Fruit fly (Drosophila melanogaster) whole organism, embryonic: ENCODE results near the gene CG13989.
A peak's percentile ranks its signal among the peaks of the same experiment; 100 is the strongest.

Source experiments
- CG11085 ChIP-seq: fragments of 200-800 bp; sonication (Bioruptor generic); IDR thresholded peaks from 2 replicates; pipeline ENCODE4 v1.3.6; 2022; ENCODE audit warnings: missing biosample characterization, missing genetic modification characterization
- CG12071 ChIP-seq: fragments of 200-800 bp; sonication (Bioruptor generic); optimal IDR thresholded peaks from 3 replicates; lab custom pipeline; 2018; ENCODE audit warnings: missing biosample characterization, mild to moderate bottlenecking, missing genetic modification characterization
- CG12219 ChIP-seq: fragments of 200-800 bp; sonication (Bioruptor generic); optimal IDR thresholded peaks from 3 replicates; lab custom pipeline; 2018; ENCODE audit warnings: missing biosample characterization, mild to moderate bottlenecking, missing genetic modification characterization
- CG12769 ChIP-seq: fragments of 200-800 bp; sonication (Bioruptor generic); optimal IDR thresholded peaks from 2 replicates; lab custom pipeline; 2019; ENCODE audit warnings: missing biosample characterization, mild to moderate bottlenecking, missing genetic modification characterization, moderate library complexity
- CG12942 ChIP-seq: fragments of 200-800 bp; sonication (Bioruptor generic); optimal IDR thresholded peaks from 3 replicates; lab custom pipeline; 2016; ENCODE audit warnings: missing biosample characterization, missing genetic modification characterization
- CG15601 ChIP-seq: fragments of 200-800 bp; sonication (Bioruptor generic); optimal IDR thresholded peaks from 3 replicates; lab custom pipeline; 2019; ENCODE audit warnings: missing biosample characterization, mild to moderate bottlenecking, missing genetic modification characterization, moderate library complexity
- CG17385 ChIP-seq: fragments of 200-800 bp; sonication (Bioruptor generic); optimal IDR thresholded peaks from 3 replicates; lab custom pipeline; 2018; ENCODE audit warnings: missing biosample characterization, mild to moderate bottlenecking, missing genetic modification characterization
- CG17568 ChIP-seq: fragments of 200-800 bp; sonication (Bioruptor generic); optimal IDR thresholded peaks from 2 replicates; lab custom pipeline; 2018; ENCODE audit warnings: missing biosample characterization, mild to moderate bottlenecking, missing genetic modification characterization, moderate library complexity
- CG17802 ChIP-seq: fragments of 200-800 bp; sonication (Bioruptor generic); optimal IDR thresholded peaks from 2 replicates; lab custom pipeline; 2018; ENCODE audit warnings: missing biosample characterization, mild to moderate bottlenecking, missing genetic modification characterization, moderate library complexity
- CG2116 ChIP-seq: fragments of 200-800 bp; sonication (Bioruptor generic); optimal IDR thresholded peaks from 3 replicates; lab custom pipeline; 2018; ENCODE audit warnings: missing biosample characterization, mild to moderate bottlenecking, missing genetic modification characterization
- CG2712 ChIP-seq: fragments of 200-800 bp; optimal IDR thresholded peaks from 3 replicates; lab custom pipeline; 2019; ENCODE audit warnings: missing biosample characterization, mild to moderate bottlenecking, missing genetic modification characterization, moderate library complexity
- CG4424 ChIP-seq: fragments of 200-800 bp; sonication (Bioruptor generic); optimal IDR thresholded peaks from 3 replicates; lab custom pipeline; 2016; ENCODE audit warnings: missing biosample characterization, missing genetic modification characterization
- CG6689 ChIP-seq: fragments of 200-800 bp; sonication (Bioruptor generic); IDR thresholded peaks from 2 replicates; pipeline ENCODE4 v1.3.6; 2022; ENCODE audit warnings: missing biosample characterization, missing genetic modification characterization
- CG7928 ChIP-seq: fragments of 200-800 bp; sonication (Bioruptor generic); optimal IDR thresholded peaks from 2 replicates; lab custom pipeline; 2017; ENCODE audit warnings: missing biosample characterization, mild to moderate bottlenecking, missing genetic modification characterization
- CG8281 ChIP-seq: fragments of 200-800 bp; sonication (Bioruptor generic); optimal IDR thresholded peaks from 2 replicates; lab custom pipeline; 2018; ENCODE audit warnings: missing biosample characterization, mild to moderate bottlenecking, missing genetic modification characterization, moderate library complexity
- CG9437 ChIP-seq: fragments of 200-800 bp; sonication (Bioruptor generic); optimal IDR thresholded peaks from 2 replicates; lab custom pipeline; 2018; ENCODE audit warnings: missing biosample characterization, mild to moderate bottlenecking, missing genetic modification characterization
- CG9797 ChIP-seq: fragments of 200-800 bp; sonication (Bioruptor generic); optimal IDR thresholded peaks from 3 replicates; lab custom pipeline; 2018; ENCODE audit warnings: missing biosample characterization, mild to moderate bottlenecking, missing genetic modification characterization
- Dbx ChIP-seq: fragments of 200-800 bp; sonication (Bioruptor generic); IDR thresholded peaks from 3 replicates; pipeline ENCODE4 v1.3.6; 2022; ENCODE audit warnings: missing biosample characterization, missing genetic modification characterization
- Ets65A ChIP-seq: fragments of 200-800 bp; sonication (Bioruptor generic); peaks from one replicate; lab custom pipeline; 2016; ENCODE audit warnings: missing biosample characterization, missing genetic modification characterization
- Hey ChIP-seq: fragments of 200-800 bp; sonication (Bioruptor generic); optimal IDR thresholded peaks from 3 replicates; lab custom pipeline; 2018; ENCODE audit warnings: missing biosample characterization, mild to moderate bottlenecking, missing genetic modification characterization
- Kr ChIP-seq: fragments of 200-800 bp; sonication (Bioruptor generic); optimal IDR thresholded peaks from 2 replicates; lab custom pipeline; 2017; ENCODE audit warnings: missing biosample characterization, mild to moderate bottlenecking, missing genetic modification characterization
- Lim3 ChIP-seq: fragments of 200-800 bp; sonication (Bioruptor generic); IDR thresholded peaks from 2 replicates; pipeline ENCODE4 v1.3.6; 2022; ENCODE audit warnings: missing biosample characterization, missing genetic modification characterization
- Med ChIP-seq: fragments of 200-800 bp; sonication (Bioruptor generic); peaks from one replicate; lab custom pipeline; 2016; ENCODE audit warnings: missing biosample characterization, missing genetic modification characterization, mild to moderate bottlenecking, inconsistent platforms, moderate library complexity
- Oaz ChIP-seq: fragments of 200-800 bp; sonication (Bioruptor generic); IDR thresholded peaks from 2 replicates; pipeline ENCODE4 v1.3.6; 2022; ENCODE audit warnings: missing biosample characterization, missing genetic modification characterization
- Ptx1 ChIP-seq: fragments of 200-800 bp; sonication (Bioruptor generic); IDR thresholded peaks from 2 replicates; pipeline ENCODE4 v1.3.6; 2022; ENCODE audit warnings: missing biosample characterization, missing genetic modification characterization
- Six4 ChIP-seq: fragments of 200-800 bp; sonication (Bioruptor generic); optimal IDR thresholded peaks from 2 replicates; lab custom pipeline; 2016; ENCODE audit warnings: missing biosample characterization, missing genetic modification characterization
- Sox100B ChIP-seq: fragments of 200-800 bp; sonication (Bioruptor generic); optimal IDR thresholded peaks from 3 replicates; lab custom pipeline; 2018; ENCODE audit warnings: missing biosample characterization, mild to moderate bottlenecking, missing genetic modification characterization
- Sox102F ChIP-seq: fragments of 200-800 bp; sonication (Bioruptor generic); optimal IDR thresholded peaks from 2 replicates; lab custom pipeline; 2018; ENCODE audit warnings: missing biosample characterization, mild to moderate bottlenecking, missing genetic modification characterization, moderate library complexity
- amos ChIP-seq: fragments of 200-800 bp; sonication (Bioruptor generic); IDR thresholded peaks from 2 replicates; pipeline ENCODE4 v1.3.6; 2022; ENCODE audit warnings: missing biosample characterization, missing genetic modification characterization; ENCODE audit not compliant: partially characterized antibody
- bowl ChIP-seq: fragments of 200-800 bp; sonication (Bioruptor generic); IDR thresholded peaks from 2 replicates; pipeline ENCODE4 v1.3.6; 2022; ENCODE audit warnings: missing biosample characterization, missing genetic modification characterization
- cg ChIP-seq: fragments of 200-800 bp; sonication (Bioruptor generic); optimal IDR thresholded peaks from 3 replicates; lab custom pipeline; 2019; ENCODE audit warnings: missing biosample characterization, mild to moderate bottlenecking, missing genetic modification characterization, moderate library complexity
- crol ChIP-seq: fragments of 200-800 bp; sonication (Bioruptor generic); IDR thresholded peaks from 2 replicates; pipeline ENCODE4 v1.3.6; 2022; ENCODE audit warnings: missing biosample characterization, missing genetic modification characterization
- disco-r ChIP-seq: fragments of 200-800 bp; sonication (Bioruptor generic); optimal IDR thresholded peaks from 2 replicates; lab custom pipeline; 2016; ENCODE audit warnings: missing biosample characterization, missing genetic modification characterization
- dmrt99B ChIP-seq: fragments of 200-800 bp; sonication (Bioruptor generic); optimal IDR thresholded peaks from 2 replicates; lab custom pipeline; 2018; ENCODE audit warnings: missing biosample characterization, mild to moderate bottlenecking, missing genetic modification characterization, moderate library complexity
- en ChIP-seq: fragments of 200-800 bp; sonication (Bioruptor generic); optimal IDR thresholded peaks from 2 replicates; lab custom pipeline; 2016; ENCODE audit warnings: missing biosample characterization, missing genetic modification characterization
- gce ChIP-seq: fragments of 200-800 bp; sonication (Bioruptor generic); IDR thresholded peaks from 3 replicates; pipeline ENCODE4 v1.3.6; 2022; ENCODE audit warnings: missing biosample characterization, missing genetic modification characterization
- jumu ChIP-seq: fragments of 200-800 bp; sonication (Bioruptor generic); optimal IDR thresholded peaks from 3 replicates; lab custom pipeline; 2016; ENCODE audit warnings: missing biosample characterization, missing genetic modification characterization
- lmd ChIP-seq: fragments of 200-800 bp; sonication (Bioruptor generic); IDR thresholded peaks from 2 replicates; pipeline ENCODE4 v1.3.6; 2022; ENCODE audit warnings: missing biosample characterization, missing genetic modification characterization
- lov ChIP-seq, 2 experiments: fragments of 200-800 bp in 1 of 2; fragments of >200 bp in 1 of 2; sonication (Bioruptor generic) in 1 of 2; IDR thresholded peaks in 1 of 2; optimal IDR thresholded peaks in 1 of 2; 2 replicates in 1 of 2; 3 replicates in 1 of 2; pipeline versions ENCODE4 v1.3.6 to Lab custom; 2017 to 2022; ENCODE audit warnings: missing biosample characterization in 1 of 2, missing genetic modification characterization in 1 of 2
- nerfin-1 ChIP-seq: fragments of 200-800 bp; sonication (Bioruptor generic); optimal IDR thresholded peaks from 3 replicates; lab custom pipeline; 2019; ENCODE audit warnings: missing biosample characterization, mild to moderate bottlenecking, missing genetic modification characterization, moderate library complexity
- nmo ChIP-seq: fragments of 200-800 bp; sonication (Bioruptor generic); optimal IDR thresholded peaks from 2 replicates; lab custom pipeline; 2018; ENCODE audit warnings: missing biosample characterization, mild to moderate bottlenecking, missing genetic modification characterization, moderate library complexity
- pan ChIP-seq, 4 experiments: fragments of >200 bp in 3 of 4; fragments of 200-800 bp in 1 of 4; sonication (Bioruptor generic) in 1 of 4; optimal IDR thresholded peaks in 3 of 4; IDR thresholded peaks in 1 of 4; 2 replicates each; pipeline versions ENCODE4 v1.3.6 to Lab custom; 2017 to 2022; ENCODE audit warnings: missing biosample characterization in 2 of 4, missing genetic modification characterization in 2 of 4, mixed read lengths in 1 of 4
- peb ChIP-seq: fragments of 200-800 bp; sonication (Bioruptor generic); IDR thresholded peaks from 2 replicates; pipeline ENCODE4 v1.3.6; 2022; ENCODE audit warnings: missing biosample characterization, missing genetic modification characterization
- rib ChIP-seq: fragments of 200-800 bp; sonication (Bioruptor generic); IDR thresholded peaks from 2 replicates; pipeline ENCODE4 v1.3.6; 2022; ENCODE audit warnings: missing biosample characterization, missing genetic modification characterization
- row ChIP-seq: fragments of 200-800 bp; sonication (Bioruptor generic); IDR thresholded peaks from 3 replicates; pipeline ENCODE4 v1.3.6; 2022; ENCODE audit warnings: missing biosample characterization, missing genetic modification characterization
- sens ChIP-seq: fragments of 200-800 bp; sonication (Bioruptor generic); peaks from one replicate; lab custom pipeline; 2016; ENCODE audit warnings: missing biosample characterization, missing genetic modification characterization
- slou ChIP-seq: fragments of 200-800 bp; sonication (Bioruptor generic); optimal IDR thresholded peaks from 3 replicates; lab custom pipeline; 2016; ENCODE audit warnings: missing biosample characterization, missing genetic modification characterization
- stc ChIP-seq: fragments of 200-800 bp; sonication (Bioruptor generic); IDR thresholded peaks from 2 replicates; pipeline ENCODE4 v1.3.6; 2022; ENCODE audit warnings: missing biosample characterization, missing genetic modification characterization
- unpg ChIP-seq: fragments of 200-800 bp; sonication (Bioruptor generic); optimal IDR thresholded peaks from 3 replicates; lab custom pipeline; 2018; ENCODE audit warnings: missing biosample characterization, mild to moderate bottlenecking, missing genetic modification characterization, moderate library complexity

Gene CG13989

dm6 chr2L:6194054-6194453, 33.9 kb downstream of the CG13989 start (continued):
- peak; percentile 38 for TF ChIP-seq cg
- TF ChIP-seq, all 482 proteins: peak for 8

dm6 chr2L:6197773-6198172, 37.6 kb downstream of the CG13989 start:
- TF ChIP-seq Dbx (GFP tag; lab: Robert Waterston, UW) (0 out of 3 replicates have a peak, but pooled peaks have one; percentile 13), CG11085 (no peak), Ptx1 (GFP tag; lab: Robert Waterston, UW) (peak; percentile 33; the same call in 1 of the 2 replicates), Sox100B (GFP tag; lab: Kevin White, UChicago) (no peak), Med (GFP tag; lab: Kevin White, UChicago) (peak; percentile 82), row (peak; percentile 23; the same call in 1 of the 3 replicates), lov (optimal IDR thresholded peaks at IDR 0.05; lab: Kevin White, UChicago) (no peak), lov (GFP tag; IDR thresholded peaks at IDR 0.05; lab: Robert Waterston, UW) (no peak), CG2712 (tag; lab: Kevin White, UChicago) (peak; percentile 8), CG12769 (tag; lab: Kevin White, UChicago) (no peak), CG12219 (GFP tag; lab: Kevin White, UChicago) (no peak), CG6689 (GFP tag; lab: Robert Waterston, UW) (no peak), bowl (GFP tag; lab: Robert Waterston, UW) (no peak), Six4 (GFP tag; lab: Kevin White, UChicago) (no peak), Sox102F (peak; percentile 11), CG17568 (no peak), CG17802 (tag; lab: Kevin White, UChicago) (no peak), sens (GFP tag; lab: Kevin White, UChicago) (peak; percentile 2), peb (no peak), en (GFP tag; lab: Kevin White, UChicago) (no peak), CG15601 (tag; lab: Kevin White, UChicago) (no peak), CG8281 (tag; lab: Kevin White, UChicago) (no peak), CG7928 (GFP tag; lab: Kevin White, UChicago) (no peak), Lim3 (GFP tag; lab: Robert Waterston, UW) (no peak), crol (GFP tag; lab: Robert Waterston, UW) (no peak), nmo (no peak), CG12942 (GFP tag; lab: Kevin White, UChicago) (no peak), amos (no peak), Oaz (GFP tag; lab: Robert Waterston, UW) (no peak), dmrt99B (tag; lab: Kevin White, UChicago) (peak; percentile 18), Ets65A (peak; percentile 73), Kr (GFP tag; lab: Kevin White, UChicago) (no peak), disco-r (GFP tag; lab: Kevin White, UChicago) (no peak), CG9797 (GFP tag; lab: Kevin White, UChicago) (no peak), CG9437 (GFP tag; lab: Kevin White, UChicago) (no peak), CG4424 (GFP tag; lab: Kevin White, UChicago) (peak; percentile 11), stc (GFP tag; lab: Robert Waterston, UW) (no peak), rib (GFP tag; lab: Robert Waterston, UW) (no peak), CG17385 (GFP tag; lab: Kevin White, UChicago) (no peak), nerfin-1 (tag; lab: Kevin White, UChicago) (no peak), unpg (GFP tag; lab: Kevin White, UChicago) (peak; percentile 7), gce (GFP tag; lab: Robert Waterston, UW) (no peak), slou (GFP tag; lab: Kevin White, UChicago) (no peak), Hey (no peak), CG12071 (GFP tag; lab: Kevin White, UChicago) (no peak), lmd (0 out of 2 replicates have a peak, but pooled peaks have one; percentile 16), CG2116 (GFP tag; lab: Kevin White, UChicago) (no peak), pan (optimal IDR thresholded peaks at IDR 0.05; lab: Kevin White, UChicago) (no peak), pan (GFP tag; optimal IDR thresholded peaks at IDR 0.05 in 1 of 2, IDR thresholded peaks at IDR 0.05 in 1 of 2) (no peak), jumu (GFP tag; lab: Kevin White, UChicago) (no peak)
